Worm (Caenorhabditis elegans): ENCODE data around the gene npr-41.

- TF ChIP-seq him-1 (tag; optimal IDR thresholded peaks at IDR 0.05) (no peak), W03F9.2 (tag; optimal IDR thresholded peaks at IDR 0.05) (no peak), dao-5 (tag; optimal IDR thresholded peaks at IDR 0.05) (no peak)
These were observed 45.2 kb downstream of the npr-41 start, which contains the start of gene F54D5.24 for ce11 chrII:11555634-11556033.
